Worm (Caenorhabditis elegans): Measurements from ENCODE around the gene R07A4.3.

Gene R07A4.3

DNA sequence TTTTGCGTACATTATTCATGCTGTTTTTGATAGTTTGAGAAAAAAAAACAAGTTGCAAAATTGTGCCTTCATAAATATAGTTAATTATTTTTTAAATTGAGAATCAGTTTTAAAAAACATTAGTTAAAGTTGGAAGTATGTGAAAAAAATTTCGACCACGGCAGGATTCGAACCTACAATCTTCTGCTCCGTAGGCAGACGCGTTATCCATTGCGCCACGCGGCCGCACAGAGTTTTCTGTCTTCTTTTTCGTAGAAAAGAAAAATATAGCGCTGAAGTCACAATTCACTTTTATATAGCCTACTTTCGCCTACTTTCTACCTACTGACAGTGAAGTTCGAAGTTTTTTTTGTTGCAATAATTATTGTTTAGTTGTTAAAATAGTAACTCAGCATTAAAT, 21.7 kb upstream of the R07A4.3 start:
- no peak for TF ChIP-seq tbx-8 (GFP tag; optimal IDR thresholded peaks at IDR 0.05)
- no peak for TF ChIP-seq mab-5 (tag; optimal IDR thresholded peaks at IDR 0.05)
- no peak for TF ChIP-seq nhr-76 (tag; optimal IDR thresholded peaks at IDR 0.05)
- TF ChIP-seq ces-1 (GFP tag; optimal IDR thresholded peaks at IDR 0.05) = no peak
- TF ChIP-seq unc-120 (tag; optimal IDR thresholded peaks at IDR 0.05; ENCODE audit: poor library complexity, severe bottlenecking) = no peak
- TF ChIP-seq bed-3 (GFP tag; optimal IDR thresholded peaks at IDR 0.05) = no peak
- TF ChIP-seq M03D4.4 (tag; optimal IDR thresholded peaks at IDR 0.05) = no peak
- TF ChIP-seq sem-2 (GFP tag; optimal IDR thresholded peaks at IDR 0.05) = no peak
- TF ChIP-seq ztf-11 (tag; optimal IDR thresholded peaks at IDR 0.05) = no peak
- no peak for TF ChIP-seq mls-2 (tag; optimal IDR thresholded peaks at IDR 0.05)
- no peak for TF ChIP-seq sptf-1 (tag; optimal IDR thresholded peaks at IDR 0.05)
- no peak for TF ChIP-seq flh-1 (GFP tag; optimal IDR thresholded peaks at IDR 0.05)
- no peak for TF ChIP-seq drap-1 (GFP tag; optimal IDR thresholded peaks at IDR 0.05)
- TF ChIP-seq nhr-2 (tag; optimal IDR thresholded peaks at IDR 0.05) = no peak
- TF ChIP-seq cnd-1 (tag; optimal IDR thresholded peaks at IDR 0.05) = no peak
- TF ChIP-seq lin-32 (GFP tag; optimal IDR thresholded peaks at IDR 0.05) = no peak

DNA sequence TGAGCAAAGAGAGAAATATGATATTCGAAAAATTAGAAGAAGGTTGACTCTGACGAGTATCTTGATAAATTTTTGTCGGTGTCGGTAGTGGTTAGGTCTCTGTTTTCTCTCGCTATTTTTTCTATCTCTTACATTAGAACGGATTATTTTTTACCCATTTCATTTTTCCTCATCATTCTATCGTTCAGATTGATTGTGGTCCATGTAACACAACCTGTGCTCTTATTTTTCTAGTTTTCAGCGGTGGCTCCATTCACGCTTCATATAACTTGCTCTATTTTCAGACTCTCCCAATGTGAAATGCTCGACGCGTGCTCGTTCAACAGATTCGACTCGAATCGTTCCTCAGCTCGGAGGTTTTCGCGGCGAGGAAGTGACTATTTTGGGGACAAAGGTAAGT, 19.5 kb upstream of the R07A4.3 start, which contains the start of gene egl-36:
egl-36 (plus strand) TSS at position 301 of the 400 bp plus-strand sequence.
- TF ChIP-seq elt-3 (tag; optimal IDR thresholded peaks at IDR 0.05) (no peak), mep-1 (tag; optimal IDR thresholded peaks at IDR 0.05) (no peak), cnd-1 (tag; optimal IDR thresholded peaks at IDR 0.05) (no peak), ham-2 (GFP tag; optimal IDR thresholded peaks at IDR 0.05) (no peak), unc-62 (GFP tag; optimal IDR thresholded peaks at IDR 0.05) (no peak), ceh-43 (GFP tag; optimal IDR thresholded peaks at IDR 0.05) (no peak), nhr-76 (tag; optimal IDR thresholded peaks at IDR 0.05) (no peak)

DNA sequence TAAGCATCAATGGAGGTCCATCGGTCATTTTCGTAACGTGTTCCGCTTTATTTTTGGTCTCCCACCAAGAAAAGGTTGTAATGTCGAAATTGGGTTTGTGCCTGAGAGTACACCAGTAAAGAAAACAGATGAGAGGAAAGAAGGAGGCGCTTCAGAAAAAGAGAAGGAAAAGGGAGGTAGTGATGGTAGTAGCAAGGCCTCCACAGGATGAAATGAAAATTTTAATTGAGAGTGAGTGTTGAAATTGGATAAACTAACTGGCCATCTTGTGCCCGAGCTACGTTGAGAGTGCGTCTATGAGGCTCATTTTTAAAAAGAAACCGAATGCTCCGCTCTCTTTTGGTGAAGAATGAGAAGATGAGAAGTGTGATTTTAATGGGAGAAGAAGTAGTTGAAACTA, 7.1 kb upstream of the R07A4.3 start, which contains the start of gene R07A4.2:
R07A4.2 (minus strand) TSS at position 101 of the 400 bp plus-strand sequence.
- TF ChIP-seq ceh-83 (GFP tag; optimal IDR thresholded peaks at IDR 0.05) (no peak), unc-62 (GFP tag; optimal IDR thresholded peaks at IDR 0.05) (no peak), drap-1 (GFP tag; optimal IDR thresholded peaks at IDR 0.05) (no peak), nhr-76 (tag; optimal IDR thresholded peaks at IDR 0.05) (no peak), M03D4.4 (tag; optimal IDR thresholded peaks at IDR 0.05) (no peak), ztf-11 (tag; optimal IDR thresholded peaks at IDR 0.05) (no peak), nhr-237 (tag; optimal IDR thresholded peaks at IDR 0.05) (no peak), nhr-2 (tag; optimal IDR thresholded peaks at IDR 0.05) (no peak), elt-3 (tag; optimal IDR thresholded peaks at IDR 0.05) (no peak), bed-3 (GFP tag; optimal IDR thresholded peaks at IDR 0.05) (no peak)

DNA sequence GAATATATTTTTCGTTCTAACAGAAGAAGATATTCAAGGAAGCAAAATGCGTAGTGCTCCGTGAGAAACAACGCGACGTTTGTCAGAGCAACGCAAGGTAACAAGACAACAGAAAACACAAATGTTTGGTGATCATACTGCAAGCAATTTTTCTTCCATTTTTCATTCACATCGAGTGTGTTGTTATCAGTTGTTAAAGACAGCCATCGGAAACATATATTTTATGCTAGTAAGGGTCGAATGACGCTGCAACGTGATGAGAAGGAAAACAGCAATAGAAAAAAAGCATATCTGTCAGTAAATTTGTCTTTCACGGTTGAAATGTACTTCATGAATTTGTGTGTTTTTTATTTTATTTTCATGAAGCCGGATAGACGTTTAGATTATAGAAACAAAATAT, 5.4 kb upstream of the R07A4.3 start:
- no peak for TF ChIP-seq ham-2 (GFP tag; optimal IDR thresholded peaks at IDR 0.05)
- no peak for TF ChIP-seq sem-2 (GFP tag; optimal IDR thresholded peaks at IDR 0.05)
- no peak for TF ChIP-seq ceh-39 (tag; optimal IDR thresholded peaks at IDR 0.05)
- no peak for TF ChIP-seq flh-1 (GFP tag; optimal IDR thresholded peaks at IDR 0.05)
- no peak for TF ChIP-seq lin-13 (tag; optimal IDR thresholded peaks at IDR 0.05)

DNA sequence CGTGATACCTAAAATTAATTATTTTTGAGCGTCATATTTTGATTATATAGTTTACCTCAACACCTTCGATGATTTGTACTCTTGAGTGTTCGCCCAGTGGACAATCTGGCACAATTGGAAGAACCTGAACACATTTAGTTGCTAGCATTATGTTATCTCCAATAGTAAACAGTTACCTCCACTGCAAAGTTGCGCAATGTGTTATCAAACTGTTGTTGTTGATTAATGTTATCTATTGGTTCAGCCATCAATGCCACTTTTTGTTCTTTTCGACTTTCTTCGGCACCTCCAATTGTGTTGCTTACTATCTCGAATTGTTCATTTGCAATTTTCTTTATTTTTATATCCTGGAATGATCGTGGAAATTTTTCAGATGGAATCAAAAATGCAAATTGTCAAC, 1.0 kb downstream of the R07A4.3 start:
- TF ChIP-seq flh-1 (GFP tag; optimal IDR thresholded peaks at IDR 0.05) (no peak), mep-1 (tag; optimal IDR thresholded peaks at IDR 0.05) (no peak), elt-3 (tag; optimal IDR thresholded peaks at IDR 0.05) (no peak), sem-2 (GFP tag; optimal IDR thresholded peaks at IDR 0.05) (no peak), ham-2 (GFP tag; optimal IDR thresholded peaks at IDR 0.05) (no peak), lin-32 (GFP tag; optimal IDR thresholded peaks at IDR 0.05) (no peak), ztf-11 (tag; optimal IDR thresholded peaks at IDR 0.05) (no peak)

DNA sequence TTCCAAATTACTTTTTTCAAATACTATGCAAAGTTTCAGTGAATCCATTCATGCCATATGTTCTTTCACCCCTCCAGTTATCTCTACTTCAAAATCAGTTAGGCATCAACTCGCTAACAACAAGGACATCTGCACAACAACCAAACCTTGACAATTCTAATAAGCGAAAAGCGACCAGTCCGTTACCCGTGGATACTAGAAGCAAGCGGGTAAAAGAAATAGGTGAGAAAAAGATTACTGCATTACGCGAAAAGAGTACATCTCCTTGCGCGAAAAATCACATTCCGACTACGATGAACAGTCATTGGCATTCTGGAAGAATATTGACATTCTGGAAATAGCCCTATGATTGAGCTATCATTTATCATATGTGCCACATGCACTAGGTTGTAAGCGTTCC, 2.7 kb downstream of the R07A4.3 start:
- no peak for TF ChIP-seq ztf-11 (tag; optimal IDR thresholded peaks at IDR 0.05)

DNA sequence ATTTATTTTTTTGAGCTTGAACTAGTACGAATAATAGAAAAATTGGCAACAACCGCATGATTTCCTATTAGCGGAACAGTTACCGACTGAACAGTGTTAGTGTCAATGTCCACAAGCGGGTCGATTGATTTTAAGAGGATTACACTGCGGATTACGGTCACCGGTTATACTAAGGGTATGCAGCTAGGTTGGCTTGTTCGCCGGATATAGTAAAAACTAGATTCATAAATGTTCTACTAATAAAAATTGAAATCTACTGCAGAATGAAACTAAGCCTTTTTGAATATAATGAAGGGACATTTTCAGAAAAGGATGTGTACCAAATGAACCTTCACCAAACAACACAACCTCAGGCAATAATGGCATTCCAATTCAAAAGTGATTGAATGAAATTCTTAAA, 4.1 kb downstream of the R07A4.3 start, which contains the start of gene R07A4.4:
R07A4.4 (minus strand) TSS at position 101 of the 400 bp plus-strand sequence.
- TF ChIP-seq nhr-237 (tag; optimal IDR thresholded peaks at IDR 0.05) (no peak), nhr-28 (tag; optimal IDR thresholded peaks at IDR 0.05) (no peak), blmp-1 (tag; optimal IDR thresholded peaks at IDR 0.05) (no peak), zip-8 (tag; optimal IDR thresholded peaks at IDR 0.05) (no peak), pha-4 (tag; optimal IDR thresholded peaks at IDR 0.05) (no peak), ceh-43 (GFP tag; optimal IDR thresholded peaks at IDR 0.05) (no peak), lsy-2 (tag; optimal IDR thresholded peaks at IDR 0.05) (no peak), M03D4.4 (tag; optimal IDR thresholded peaks at IDR 0.05) (no peak), sem-2 (GFP tag; optimal IDR thresholded peaks at IDR 0.05) (no peak), nhr-2 (tag; optimal IDR thresholded peaks at IDR 0.05) (no peak), cnd-1 (tag; optimal IDR thresholded peaks at IDR 0.05) (no peak), lin-32 (GFP tag; optimal IDR thresholded peaks at IDR 0.05) (no peak), tbx-8 (GFP tag; optimal IDR thresholded peaks at IDR 0.05) (no peak), nhr-76 (tag; optimal IDR thresholded peaks at IDR 0.05) (no peak)

Measured in whole organism, mixed stage, embryonic.